Fruit fly (Drosophila melanogaster) whole organism, wandering third instar larva: ENCODE data around the gene CG15517.

Experiments
- GATAd ChIP-seq: sonication (Bioruptor generic); optimal IDR thresholded peaks from 2 replicates; lab custom pipeline; 2016; ENCODE audit warnings: missing biosample characterization, missing genetic modification characterization
- Hr78 ChIP-seq: fragments of >200 bp; optimal IDR thresholded peaks from 2 replicates; lab custom pipeline; 2017; ENCODE audit warnings: missing biosample characterization, missing genetic modification characterization
- Myc ChIP-seq: fragments of >200 bp; optimal IDR thresholded peaks from 2 replicates; lab custom pipeline; 2017
- N ChIP-seq: fragments of >200 bp; optimal IDR thresholded peaks from 2 replicates; lab custom pipeline; 2018; ENCODE audit warnings: missing biosample characterization, missing external identifiers, missing genetic modification characterization
- OdsH ChIP-seq: fragments of 200-800 bp; sonication (Bioruptor generic); optimal IDR thresholded peaks from 2 replicates; lab custom pipeline; 2016; ENCODE audit warnings: missing biosample characterization, mild to moderate bottlenecking, missing genetic modification characterization
- h ChIP-seq: fragments of 200-800 bp; sonication (Bioruptor generic); optimal IDR thresholded peaks from 3 replicates; lab custom pipeline; 2016; ENCODE audit warnings: missing biosample characterization, mild to moderate bottlenecking, missing genetic modification characterization
- psq ChIP-seq: fragments of 200-800 bp; sonication (Bioruptor generic); optimal IDR thresholded peaks from 3 replicates; lab custom pipeline; 2017; ENCODE audit warnings: missing biosample characterization, mild to moderate bottlenecking, missing genetic modification characterization, moderate library complexity
- sage ChIP-seq: fragments of 200-800 bp; sonication (Bioruptor generic); optimal IDR thresholded peaks from 2 replicates; lab custom pipeline; 2016; ENCODE audit warnings: missing biosample characterization, mild to moderate bottlenecking, missing genetic modification characterization
- usp ChIP-seq: fragments of >200 bp; optimal IDR thresholded peaks from 2 replicates; lab custom pipeline; 2017; ENCODE audit warnings: missing biosample characterization, missing genetic modification characterization

dm6 chr3R:29857228-29857627, 46.4 kb downstream of the CG15517 start, which contains the start of gene dgt1:
- TF ChIP-seq h (GFP tag; lab: Kevin White, UChicago) (no peak), Hr78 (GFP tag; lab: Kevin White, UChicago) (no peak), Myc (lab: Kevin White, UChicago) (peak; percentile 81), psq (no peak), N (GFP tag; lab: Kevin White, UChicago) (no peak), usp (GFP tag; lab: Kevin White, UChicago) (no peak), sage (no peak), OdsH (GFP tag; lab: Kevin White, UChicago) (no peak), GATAd (no peak)
